Fruit fly (Drosophila melanogaster): Measurements from ENCODE around the gene Sumo.

The Sumo gene

DNA sequence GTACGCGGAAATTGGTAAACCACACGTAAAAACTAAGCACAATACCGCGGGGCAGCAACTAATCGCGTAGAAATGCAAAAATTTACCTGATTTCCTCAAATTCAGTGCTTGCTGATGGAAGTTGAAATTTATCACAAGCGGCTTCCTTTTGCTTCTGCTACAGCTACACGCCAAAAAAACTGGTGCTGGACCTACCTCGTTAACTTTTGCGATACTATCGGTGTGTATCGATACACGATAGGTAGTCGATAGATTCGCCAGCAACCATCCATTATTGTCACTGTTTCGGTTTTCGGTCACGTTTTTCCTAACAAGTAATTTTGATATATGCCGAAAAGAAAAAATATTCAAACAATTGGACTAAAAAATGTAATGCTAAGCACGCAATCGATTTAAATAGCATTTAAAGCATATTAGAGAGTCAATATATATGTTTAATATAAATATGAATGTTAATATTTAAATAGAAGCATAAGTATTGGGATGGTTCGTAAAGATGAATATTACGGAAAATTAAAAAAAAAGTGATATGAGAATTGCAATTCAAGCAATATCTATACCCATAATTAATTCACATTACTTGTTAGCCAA lies at the start of gene Sumo:
Gene Sumo (minus strand): TSS at position 223 of the 591 bp plus-strand sequence.
- TF ChIP-seq CG8478 (optimal IDR thresholded peaks at IDR 0.05) = no peak

DNA sequence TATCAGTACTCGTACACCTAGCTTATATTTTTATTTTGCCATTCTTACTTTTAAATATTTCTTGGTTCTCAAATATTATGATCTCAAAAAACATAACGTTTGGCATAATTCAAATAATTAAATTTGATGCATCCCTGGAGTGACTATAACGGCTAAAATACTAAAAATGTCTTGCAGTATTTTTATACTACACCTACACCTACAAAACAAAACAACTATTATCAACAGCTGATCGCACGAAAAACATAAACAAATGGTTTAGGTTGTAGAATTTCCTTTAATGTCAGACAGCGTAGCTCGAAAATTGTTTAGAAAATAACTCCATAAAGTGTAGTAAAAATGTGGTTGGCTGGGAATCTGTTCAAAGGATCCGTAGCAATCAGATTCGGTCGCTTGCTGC lies 45.7 kb upstream of the Sumo start, which contains the start of gene CG43322:
Gene CG43322 (plus strand): TSS at position 240 of the 400 bp plus-strand sequence.
- TF ChIP-seq CG8478 (optimal IDR thresholded peaks at IDR 0.05) (no peak), CTCF (optimal IDR thresholded peaks at IDR 0.05) (no peak)

DNA sequence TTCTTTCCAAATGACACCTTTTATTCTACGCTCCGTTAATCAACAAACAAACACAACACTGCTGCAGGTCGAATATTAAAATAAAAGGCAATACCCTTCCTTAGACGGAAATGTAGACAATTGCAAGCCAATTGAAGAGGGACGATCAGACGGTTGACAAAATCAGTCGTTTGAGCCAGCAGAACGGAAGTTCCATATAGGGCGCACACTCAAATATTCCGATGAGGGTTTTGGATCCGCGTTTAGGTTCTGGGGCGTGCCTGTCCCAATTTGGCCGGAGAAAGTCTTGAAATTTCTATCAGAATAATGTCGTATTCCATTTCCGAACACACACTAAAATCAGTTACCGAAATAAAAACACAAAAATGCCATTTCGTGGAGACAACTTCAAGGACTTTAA lies 44.5 kb upstream of the Sumo start, which contains the start of gene CG43321:
Gene CG43321 (plus strand): TSS at position 301 of the 400 bp plus-strand sequence.
- TF ChIP-seq CTCF (optimal IDR thresholded peaks at IDR 0.05) (no peak), CG8478 (optimal IDR thresholded peaks at IDR 0.05) (no peak)

DNA sequence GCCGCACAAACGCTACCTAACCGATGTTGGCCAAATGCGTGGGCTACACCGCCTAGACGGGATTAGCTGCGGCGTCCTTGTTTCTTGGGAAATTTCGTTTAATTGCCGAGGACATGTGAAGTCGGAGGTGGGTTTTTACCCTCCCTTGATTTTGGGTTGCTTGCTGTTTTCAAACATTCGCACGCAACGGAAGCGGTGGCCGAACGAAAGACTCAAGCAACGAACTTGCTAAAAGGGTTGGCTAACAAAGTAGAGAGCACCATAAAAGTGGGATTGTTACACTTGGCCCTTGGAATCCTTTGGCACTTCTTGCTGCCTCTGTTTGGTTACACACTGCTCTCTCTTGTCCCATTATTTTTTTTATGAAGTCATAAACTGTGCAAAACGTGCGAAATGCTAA lies 43.1 kb upstream of the Sumo start:
- TF ChIP-seq CTCF (optimal IDR thresholded peaks at IDR 0.05) (no peak), CG8478 (optimal IDR thresholded peaks at IDR 0.05) (no peak)

DNA sequence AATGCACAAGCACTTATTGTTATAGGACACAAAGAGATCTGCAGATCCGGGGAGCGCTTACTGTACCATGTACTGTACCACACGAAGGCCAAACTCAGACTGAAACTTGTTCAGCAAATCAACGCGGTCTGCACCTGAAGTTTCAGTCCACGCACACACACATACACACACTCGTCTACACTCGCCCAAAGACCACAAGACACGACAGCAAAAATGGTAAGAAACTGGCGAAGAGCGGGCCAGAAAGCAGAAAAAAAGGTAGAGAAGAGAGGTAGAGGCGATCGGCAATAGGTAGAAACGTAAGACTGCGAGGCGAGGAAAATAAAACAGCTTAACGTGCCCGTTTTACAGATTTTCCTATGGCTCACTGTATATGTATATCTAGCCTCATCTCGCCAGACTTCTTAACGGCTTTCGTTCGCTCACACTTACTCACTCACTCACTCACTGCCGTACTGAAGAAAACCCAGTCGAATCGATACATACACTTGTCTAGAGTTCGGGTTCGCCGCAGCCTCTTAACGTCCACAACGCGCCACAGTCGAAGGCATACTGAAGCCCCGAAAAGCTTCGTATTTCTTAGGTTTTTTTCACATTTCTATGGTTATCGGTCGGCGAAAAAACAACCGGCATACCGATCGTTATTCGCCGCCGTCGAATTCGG lies 42.5 kb upstream of the Sumo start, which contains the start of gene uif:
Gene uif (minus strand): TSS at position 553 of the 664 bp plus-strand sequence.
- TF ChIP-seq CTCF (optimal IDR thresholded peaks at IDR 0.05) (no peak), CG8478 (optimal IDR thresholded peaks at IDR 0.05) (no peak)

DNA sequence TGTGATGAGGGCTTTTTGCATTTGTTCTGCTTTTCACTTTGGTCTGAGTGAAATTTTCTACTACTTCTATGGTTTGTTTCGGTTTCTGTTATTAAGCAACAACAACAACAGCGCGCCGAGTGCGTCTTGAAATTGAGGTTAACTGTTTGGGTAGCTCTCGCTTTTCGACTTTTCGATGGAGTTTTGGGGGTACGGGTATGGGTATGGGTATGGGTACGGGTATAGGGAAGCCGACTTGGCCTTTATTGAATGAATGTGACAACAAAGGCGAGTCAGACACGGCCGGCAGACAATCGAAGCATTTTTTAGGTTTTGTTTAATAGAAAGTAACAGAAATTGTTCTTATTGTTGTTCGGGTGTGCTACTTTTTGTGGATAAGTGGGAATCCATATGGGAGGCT lies 40.1 kb upstream of the Sumo start:
- no peak for TF ChIP-seq CTCF (optimal IDR thresholded peaks at IDR 0.05)

DNA sequence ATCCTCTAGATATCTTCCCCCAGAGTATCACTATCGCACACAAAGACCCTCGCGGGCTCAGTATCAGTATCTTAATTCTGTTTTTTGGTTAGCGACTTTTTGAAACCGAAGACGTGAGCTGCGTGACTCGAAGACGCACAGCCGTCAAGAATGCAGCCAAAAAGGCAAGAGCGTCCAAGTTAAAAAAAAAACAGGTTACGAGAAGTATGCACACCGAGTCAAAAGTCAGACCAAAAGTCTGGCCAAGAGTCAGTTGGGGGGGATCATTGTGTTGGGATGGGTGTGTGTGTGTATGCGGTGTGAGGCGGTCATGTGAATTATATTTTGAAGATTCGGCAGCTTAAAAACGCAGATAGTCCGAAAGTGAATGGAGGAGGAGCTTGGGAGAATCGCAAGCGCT lies 38.0 kb upstream of the Sumo start:
- TF ChIP-seq CG8478 (optimal IDR thresholded peaks at IDR 0.05) = no peak

DNA sequence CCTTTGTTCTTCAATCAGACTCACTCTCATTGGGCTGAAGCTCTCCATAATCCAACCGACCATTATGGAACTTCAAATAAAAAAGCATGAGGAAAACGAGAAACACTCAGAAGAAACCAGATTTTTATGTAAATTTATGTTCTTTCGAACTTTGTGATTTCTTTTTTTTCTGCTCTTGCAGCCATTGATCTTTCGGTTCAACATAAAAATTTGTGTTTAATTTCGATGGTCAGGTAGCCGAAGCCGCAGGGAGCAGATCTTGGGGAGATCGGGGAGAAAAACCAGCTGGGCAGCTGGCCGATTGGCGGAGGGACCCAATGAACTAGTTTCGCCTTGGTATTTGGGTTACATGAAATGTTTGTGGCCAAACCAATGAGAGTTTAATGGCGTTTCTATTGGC lies 36.9 kb upstream of the Sumo start:
- TF ChIP-seq CG8478 (optimal IDR thresholded peaks at IDR 0.05) = no peak
- no peak for TF ChIP-seq CTCF (optimal IDR thresholded peaks at IDR 0.05)

DNA sequence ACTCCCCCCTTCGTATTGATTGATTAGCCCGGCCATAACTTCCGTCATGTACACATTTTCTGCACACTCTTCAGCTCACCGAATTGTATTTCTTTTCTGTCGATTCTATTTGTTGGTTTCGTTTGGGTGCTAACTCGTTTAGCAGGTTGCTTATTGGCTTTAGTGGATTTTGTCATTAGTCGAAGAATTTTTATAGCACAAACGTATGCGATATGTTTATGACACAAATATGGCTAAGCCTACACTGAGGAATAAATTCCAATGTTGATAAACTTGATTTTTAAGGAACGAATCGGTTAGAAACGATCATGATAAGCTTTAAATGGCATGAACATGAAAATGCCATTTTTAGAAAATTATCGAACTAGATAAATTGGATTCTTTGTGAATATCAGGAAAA lies 31.3 kb upstream of the Sumo start:
- no peak for TF ChIP-seq CG8478 (optimal IDR thresholded peaks at IDR 0.05)
- TF ChIP-seq CTCF (optimal IDR thresholded peaks at IDR 0.05) = no peak

DNA sequence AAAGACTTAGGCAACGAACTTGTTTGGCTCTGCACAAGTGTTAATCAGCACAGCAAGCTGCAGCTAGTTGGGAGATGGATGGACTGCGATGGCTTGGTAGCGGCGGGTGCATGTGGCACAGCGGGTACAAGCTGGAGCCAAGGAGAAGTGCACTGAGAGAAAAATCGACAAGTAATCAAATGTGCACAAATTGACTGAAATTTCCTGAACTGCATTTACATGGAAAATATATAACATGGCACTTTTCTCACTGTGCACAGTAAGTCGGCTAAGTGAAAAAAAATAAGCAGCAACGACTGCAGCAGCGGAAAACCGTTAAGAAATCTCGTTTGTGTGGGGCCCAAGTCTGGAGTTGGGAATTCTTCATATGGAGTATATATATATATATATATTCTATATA lies 23.6 kb upstream of the Sumo start:
- TF ChIP-seq CTCF (optimal IDR thresholded peaks at IDR 0.05) (no peak), CG8478 (optimal IDR thresholded peaks at IDR 0.05) (no peak)

DNA sequence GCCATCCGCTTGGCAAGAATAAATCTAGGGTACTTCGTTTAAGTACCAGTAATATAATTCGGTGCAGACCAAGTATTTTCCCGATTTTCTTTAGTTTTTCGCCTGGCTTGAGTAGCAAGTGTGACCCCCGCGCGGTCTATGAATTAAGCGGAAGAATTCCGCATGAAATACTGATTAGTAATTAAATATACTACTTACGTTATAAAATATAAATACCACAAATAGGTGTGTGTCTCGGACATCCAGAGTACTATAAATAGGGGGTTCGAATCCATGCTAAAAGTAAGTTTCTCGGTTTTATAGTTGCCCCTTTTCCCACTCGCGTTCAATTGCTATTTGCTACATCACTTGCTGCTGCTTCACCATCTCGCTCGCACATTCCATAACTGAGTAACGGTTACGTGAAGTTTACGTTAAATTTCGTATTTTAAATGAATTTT lies 4.2 kb upstream of the Sumo start, which contains the start of gene snRNP-U1-70K:
Gene snRNP-U1-70K (minus strand): TSS at position 141 of the 440 bp plus-strand sequence.
- TF ChIP-seq CG8478 (optimal IDR thresholded peaks at IDR 0.05) = no peak
- TF ChIP-seq CTCF (optimal IDR thresholded peaks at IDR 0.05) = peak; percentile 38 to 72

DNA sequence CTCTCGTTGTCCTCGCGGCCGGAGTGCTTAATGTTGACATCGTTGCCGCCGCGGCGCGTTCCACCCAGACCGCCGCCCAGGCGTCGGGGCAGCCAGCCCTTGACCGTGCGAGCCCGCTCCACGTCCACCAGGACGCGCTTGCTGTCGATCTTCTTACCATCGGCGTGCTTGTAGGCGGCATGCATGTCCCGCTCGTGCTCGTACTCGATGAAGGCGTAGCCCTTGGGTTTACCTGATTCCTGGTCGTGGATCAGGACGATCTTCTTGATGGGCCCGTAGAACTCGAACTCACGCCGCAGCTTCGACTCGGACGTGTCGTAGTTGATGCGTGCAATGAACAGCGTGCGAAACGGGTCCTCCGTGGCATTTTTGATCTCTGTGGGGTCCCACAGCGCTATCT lies 3.4 kb upstream of the Sumo start:
- TF ChIP-seq CG8478 (optimal IDR thresholded peaks at IDR 0.05) (no peak), CTCF (optimal IDR thresholded peaks at IDR 0.05) (no peak)

DNA sequence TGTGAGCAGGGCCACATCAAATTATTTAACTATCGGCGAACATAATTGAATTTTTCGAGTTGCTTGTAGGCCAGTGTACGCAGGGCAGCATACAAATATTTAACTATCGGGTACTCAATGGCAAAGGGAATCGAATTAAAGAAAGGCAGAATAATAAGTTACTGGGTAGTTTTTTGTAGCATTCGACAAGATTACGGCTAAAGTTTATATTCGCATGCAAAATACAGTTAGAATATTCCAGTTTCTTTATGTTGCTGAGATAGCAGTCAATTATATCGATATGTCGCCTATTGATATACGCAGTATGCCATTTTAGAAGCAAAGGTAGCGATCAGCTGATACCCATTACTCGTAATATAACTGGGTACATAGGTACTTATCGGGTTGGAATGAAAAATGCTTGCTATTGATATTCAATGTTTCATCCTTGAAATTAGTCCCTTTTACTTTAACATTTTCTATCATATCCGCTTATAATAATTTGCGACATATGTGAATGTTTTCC lies 621 bp upstream of the Sumo start:
- TF ChIP-seq CTCF (optimal IDR thresholded peaks at IDR 0.05) (peak; percentile 50), CG8478 (optimal IDR thresholded peaks at IDR 0.05) (no peak)

DNA sequence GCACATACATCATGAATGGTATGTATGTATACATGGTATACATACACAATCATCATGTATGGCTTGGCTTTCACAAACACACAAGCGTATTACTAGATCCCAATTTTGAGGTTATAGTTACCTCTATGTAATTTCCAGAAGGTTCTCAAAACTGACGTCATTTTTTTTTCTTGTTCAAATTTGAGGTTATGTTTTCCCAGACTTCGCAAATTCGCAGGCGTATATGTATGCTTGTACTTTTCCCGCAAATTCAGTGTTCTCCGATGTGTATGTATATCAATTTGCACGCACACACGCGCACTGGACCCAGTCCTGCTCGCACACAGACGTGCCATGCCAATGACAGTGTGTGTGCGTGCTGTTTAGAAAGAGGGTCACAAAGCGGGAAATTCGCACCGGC lies 1.1 kb downstream of the Sumo start:
- TF ChIP-seq CG8478 (optimal IDR thresholded peaks at IDR 0.05) (no peak), CTCF (optimal IDR thresholded peaks at IDR 0.05) (no peak)

DNA sequence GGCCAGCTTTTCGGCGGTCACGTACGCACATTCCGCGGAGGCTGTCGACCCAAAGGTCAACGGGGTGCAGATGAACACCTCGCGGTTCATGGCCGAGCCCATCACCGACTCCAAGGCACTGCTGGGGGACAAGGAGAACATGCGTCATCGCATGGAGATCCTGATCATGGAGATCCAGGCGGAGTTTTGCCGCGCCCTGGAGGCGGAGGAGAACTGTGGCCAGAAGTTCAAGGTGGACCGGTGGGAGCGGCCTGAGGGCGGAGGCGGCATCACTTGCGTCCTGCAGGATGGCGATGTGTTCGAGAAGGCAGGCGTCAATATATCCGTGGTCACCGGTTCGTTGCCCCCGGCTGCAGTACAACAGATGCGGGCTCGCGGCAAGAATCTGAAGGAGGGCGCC lies 2.8 kb downstream of the Sumo start:
- TF ChIP-seq CTCF (optimal IDR thresholded peaks at IDR 0.05) = no peak
- TF ChIP-seq CG8478 (optimal IDR thresholded peaks at IDR 0.05) = no peak

DNA sequence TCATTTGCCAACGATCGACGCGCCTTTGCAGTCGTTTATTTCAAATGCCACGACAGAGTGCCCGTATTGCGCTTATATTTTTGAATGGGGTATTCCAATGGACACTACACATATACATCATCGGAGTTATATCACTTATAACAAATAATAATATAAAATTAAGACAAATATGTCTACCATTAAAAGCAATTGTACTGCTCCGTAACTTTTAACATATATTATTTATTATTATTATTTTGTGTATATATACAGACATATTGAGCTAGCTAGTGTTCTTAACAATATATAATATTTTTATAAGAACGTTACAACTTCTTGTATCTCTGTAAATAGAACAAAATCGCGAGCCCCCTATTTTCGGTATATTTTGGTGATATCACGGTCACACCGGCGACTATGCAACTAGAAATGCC lies 3.4 kb downstream of the Sumo start, which contains the start of the genes sip2 and Coprox:
Gene sip2 (minus strand): TSS at position 53 of the 413 bp plus-strand sequence.
Gene Coprox (plus strand): TSS at position 400 of the 413 bp plus-strand sequence.
- TF ChIP-seq CG8478 (optimal IDR thresholded peaks at IDR 0.05) (no peak), CTCF (optimal IDR thresholded peaks at IDR 0.05) (no peak)

Measured in S2 (cell line).